Fruit fly (Drosophila melanogaster) whole organism: Measurements from ENCODE around the gene CG1246.

ENCODE experiments used
- EcR ChIP-seq, 2 experiments: fragments of >200 bp; optimal IDR thresholded peaks; 2 replicates each; lab custom pipeline; 2017; ENCODE audit warnings: missing biosample characterization in 2 of 2, missing genetic modification characterization in 2 of 2, missing genetic modification reagents in 2 of 2
- psq ChIP-seq: fragments of >200 bp; optimal IDR thresholded peaks from 2 replicates; lab custom pipeline; 2017

DNA sequence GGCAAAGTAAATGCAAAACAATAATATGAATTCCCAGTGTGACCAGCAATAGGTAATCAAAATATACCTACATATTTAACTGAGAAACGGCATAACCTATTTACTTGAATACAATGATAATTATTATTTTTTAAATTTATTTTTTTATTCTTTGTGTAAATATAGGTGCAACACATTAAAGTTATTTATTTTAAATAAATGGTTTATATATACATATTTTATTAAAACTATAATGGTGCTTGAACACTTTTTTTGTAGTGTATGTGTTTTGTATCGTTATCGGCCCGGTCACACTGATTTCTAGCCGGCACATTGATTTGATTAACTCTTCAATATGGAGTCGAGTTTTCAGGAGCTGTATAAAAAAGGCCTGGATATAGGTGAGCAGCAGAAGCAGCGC lies 4.0 kb downstream of the CG1246 start, which contains the start of the genes ProRS-m, CG42304 and Snup:
- TF ChIP-seq EcR (GFP tag; optimal IDR thresholded peaks at IDR 0.05; lab: Kevin White, UChicago) = no peak
- no peak for TF ChIP-seq psq (lab: Kevin White, UChicago)
